Worm (Caenorhabditis elegans) whole organism, L4 larva: ENCODE data around the gene C09G4.4.

Experiments
- F37D6.2 ChIP-seq: sonication (generic microtip); optimal IDR thresholded peaks from 2 replicates; lab custom pipeline; 2016; ENCODE audit warnings: mild to moderate bottlenecking, missing genetic modification characterization, missing compliant biosample characterization
- F49E8.2 ChIP-seq: sonication (generic microtip); optimal IDR thresholded peaks from 2 replicates; lab custom pipeline; 2016; ENCODE audit warnings: missing compliant biosample characterization, mild to moderate bottlenecking, missing genetic modification characterization, borderline replicate concordance
- R02D3.7 ChIP-seq: fragments of 150-350 bp; sonication (generic microtip); optimal IDR thresholded peaks from 3 replicates; lab custom pipeline; 2014; ENCODE audit warnings: missing biosample characterization, missing genetic modification characterization
- Y105C5A.15 ChIP-seq: fragments of 200-800 bp; sonication (Bioruptor generic); IDR thresholded peaks from 2 replicates; pipeline ENCODE4 v1.3.6; 2022; ENCODE audit warnings: missing genetic modification characterization, missing compliant biosample characterization
- Y75B8A.6 ChIP-seq: fragments of 200-800 bp; sonication (Bioruptor generic); IDR thresholded peaks from 2 replicates; pipeline ENCODE4 v1.3.6; 2022; ENCODE audit warnings: missing genetic modification reagents, missing genetic modification characterization, missing compliant biosample characterization
- ZK546.5 ChIP-seq, 2 experiments: sonication (generic microtip); optimal IDR thresholded peaks; 2 replicates each; lab custom pipeline; 2017; ENCODE audit warnings: missing biosample characterization in 2 of 2, missing genetic modification characterization in 2 of 2
- aha-1 ChIP-seq: fragments of 150-350 bp; peaks from one replicate; lab custom pipeline; 2014; ENCODE audit warnings: missing biosample characterization, missing genetic modification characterization
- ama-1 ChIP-seq: fragments of 150-350 bp; optimal IDR thresholded peaks from 2 replicates; lab custom pipeline; 2014; ENCODE audit warnings: inconsistent platforms, mixed read lengths
- attf-4 ChIP-seq: sonication (generic microtip); optimal IDR thresholded peaks from 3 replicates; lab custom pipeline; 2017; ENCODE audit warnings: missing biosample characterization, missing genetic modification characterization
- ceh-32 ChIP-seq: sonication (generic microtip); optimal IDR thresholded peaks from 2 replicates; lab custom pipeline; 2016; ENCODE audit warnings: mild to moderate bottlenecking, missing genetic modification characterization, missing compliant biosample characterization; ENCODE audit not compliant: poor library complexity
- ceh-44 ChIP-seq: fragments of 200-800 bp; sonication (Bioruptor generic); IDR thresholded peaks from 2 replicates; pipeline ENCODE4 v1.3.6; 2022; ENCODE audit warnings: missing genetic modification reagents, missing genetic modification characterization, missing compliant biosample characterization
- ces-1 ChIP-seq: fragments of 150-350 bp; sonication (generic microtip); optimal IDR thresholded peaks from 4 replicates; lab custom pipeline; 2014; ENCODE audit warnings: missing biosample characterization, missing genetic modification reagents, missing genetic modification characterization
- cey-2 ChIP-seq: sonication (generic microtip); optimal IDR thresholded peaks from 3 replicates; lab custom pipeline; 2017; ENCODE audit warnings: missing genetic modification characterization, mild to moderate bottlenecking, missing compliant biosample characterization, antibody characterized with exemption, borderline replicate concordance; ENCODE audit not compliant: insufficient read depth
- dmd-6 ChIP-seq: fragments of 200-800 bp; sonication (Bioruptor generic); IDR thresholded peaks from 2 replicates; pipeline ENCODE4 v1.3.6; 2022; ENCODE audit warnings: missing genetic modification reagents, missing genetic modification characterization, missing compliant biosample characterization
- dmd-8 ChIP-seq: fragments of 200-800 bp; sonication (Bioruptor generic); IDR thresholded peaks from 2 replicates; pipeline ENCODE4 v1.3.6; 2022; ENCODE audit warnings: missing genetic modification characterization, missing compliant biosample characterization
- dmd-9 ChIP-seq: fragments of 200-800 bp; sonication (Bioruptor generic); IDR thresholded peaks from 2 replicates; pipeline ENCODE4 v1.3.6; 2022; ENCODE audit warnings: missing genetic modification reagents, missing genetic modification characterization, missing compliant biosample characterization
- dpl-1 ChIP-seq: fragments of 150-350 bp; optimal IDR thresholded peaks from 2 replicates; lab custom pipeline; 2014; ENCODE audit warnings: missing biosample characterization, missing genetic modification reagents, missing genetic modification characterization
- egl-43 ChIP-seq: fragments of 200-800 bp; sonication (Bioruptor generic); IDR thresholded peaks from 2 replicates; pipeline ENCODE4 v1.3.6; 2022; ENCODE audit warnings: missing genetic modification reagents, missing genetic modification characterization, missing compliant biosample characterization
- hlh-11 ChIP-seq: fragments of 200-800 bp; sonication (Bioruptor generic); optimal IDR thresholded peaks from 2 replicates; lab custom pipeline; 2018; ENCODE audit warnings: mild to moderate bottlenecking, missing genetic modification characterization, missing compliant biosample characterization
- hmg-1.1 ChIP-seq: fragments of 200-800 bp; sonication (Bioruptor generic); IDR thresholded peaks from 2 replicates; pipeline ENCODE4 v1.3.6; 2022; ENCODE audit warnings: missing genetic modification reagents, missing genetic modification characterization, missing compliant biosample characterization
- lim-7 ChIP-seq: fragments of 200-800 bp; sonication (Bioruptor generic); IDR thresholded peaks from 2 replicates; pipeline ENCODE4 v1.3.6; 2022; ENCODE audit warnings: missing genetic modification characterization, missing compliant biosample characterization
- lin-38 ChIP-seq: fragments of 200-800 bp; sonication (Bioruptor generic); IDR thresholded peaks from 2 replicates; pipeline ENCODE4 v1.3.6; 2022; ENCODE audit warnings: missing genetic modification reagents, missing genetic modification characterization, missing compliant biosample characterization
- lin-39 ChIP-seq: fragments of 150-350 bp; optimal IDR thresholded peaks from 2 replicates; lab custom pipeline; 2014; ENCODE audit warnings: missing biosample characterization, missing genetic modification reagents, missing genetic modification characterization
- madf-9 ChIP-seq: fragments of 200-800 bp; sonication (Bioruptor generic); conservative IDR thresholded peaks from 2 replicates; pipeline ENCODE4 v1.3.6; 2022; ENCODE audit warnings: missing genetic modification reagents, missing genetic modification characterization, missing compliant biosample characterization
- mdl-1 ChIP-seq, 2 experiments: fragments of 150-350 bp in 1 of 2; sonication (generic microtip) in 1 of 2; optimal IDR thresholded peaks; 2 replicates each; lab custom pipeline; 2014 to 2017; ENCODE audit warnings: missing biosample characterization in 2 of 2, missing genetic modification characterization in 2 of 2
- nhr-102 ChIP-seq: sonication (generic microtip); optimal IDR thresholded peaks from 2 replicates; lab custom pipeline; 2016; ENCODE audit warnings: mild to moderate bottlenecking, missing genetic modification characterization, moderate library complexity, missing compliant biosample characterization
- nhr-25 ChIP-seq: sonication (generic microtip); optimal IDR thresholded peaks from 2 replicates; lab custom pipeline; 2017; ENCODE audit warnings: missing genetic modification characterization, mild to moderate bottlenecking, missing compliant biosample characterization, antibody characterized with exemption, moderate library complexity, borderline replicate concordance; ENCODE audit not compliant: insufficient read depth
- nhr-6 ChIP-seq: fragments of 150-350 bp; optimal IDR thresholded peaks from 2 replicates; lab custom pipeline; 2014; ENCODE audit warnings: missing biosample characterization, missing genetic modification characterization
- nhr-77 ChIP-seq: fragments of 150-350 bp; optimal IDR thresholded peaks from 2 replicates; lab custom pipeline; 2014; ENCODE audit warnings: missing biosample characterization, missing genetic modification characterization
- pha-4 ChIP-seq, 2 experiments: fragments of 150-350 bp in 1 of 2; fragments of 200-800 bp in 1 of 2; sonication (Bioruptor generic) in 1 of 2; IDR thresholded peaks in 1 of 2; optimal IDR thresholded peaks in 1 of 2; 2 replicates each; pipeline versions ENCODE4 v1.3.6 to Lab custom; 2014 to 2022; ENCODE audit warnings: missing genetic modification characterization in 2 of 2, missing genetic modification reagents in 2 of 2, missing biosample characterization in 1 of 2, missing compliant biosample characterization in 1 of 2
- pqm-1 ChIP-seq: sonication (generic microtip); optimal IDR thresholded peaks from 2 replicates; lab custom pipeline; 2017; ENCODE audit warnings: missing biosample characterization, missing genetic modification characterization
- skn-1 ChIP-seq: fragments of 150-350 bp; optimal IDR thresholded peaks from 2 replicates; lab custom pipeline; 2014; ENCODE audit warnings: missing biosample characterization, missing genetic modification characterization
- snpc-4 ChIP-seq: fragments of 150-350 bp; optimal IDR thresholded peaks from 2 replicates; lab custom pipeline; 2014; ENCODE audit warnings: missing biosample characterization, missing genetic modification characterization
- tag-97 ChIP-seq: fragments of 200-800 bp; sonication (Bioruptor generic); IDR thresholded peaks from 2 replicates; pipeline ENCODE4 v1.3.6; 2022; ENCODE audit warnings: missing genetic modification characterization, missing compliant biosample characterization
- unc-130 ChIP-seq: sonication (generic microtip); optimal IDR thresholded peaks from 2 replicates; lab custom pipeline; 2016; ENCODE audit warnings: missing genetic modification reagents, missing genetic modification characterization, missing compliant biosample characterization
- unc-39 ChIP-seq: sonication (generic microtip); optimal IDR thresholded peaks from 2 replicates; lab custom pipeline; 2017; ENCODE audit warnings: missing biosample characterization, missing genetic modification characterization
- unc-62 ChIP-seq, 3 experiments: fragments of 150-350 bp in 1 of 3; sonication (generic microtip); optimal IDR thresholded peaks in 2 of 3; peaks in 1 of 3; 1 replicate in 1 of 3; 2 replicates in 2 of 3; lab custom pipeline; 2014 to 2017; ENCODE audit warnings: missing biosample characterization in 3 of 3, missing genetic modification characterization in 3 of 3, missing genetic modification reagents in 3 of 3, missing genotype in 1 of 3
- vab-7 ChIP-seq: fragments of 200-800 bp; sonication (Bioruptor generic); IDR thresholded peaks from 2 replicates; pipeline ENCODE4 v1.3.6; 2022; ENCODE audit warnings: missing genetic modification reagents, missing genetic modification characterization, missing compliant biosample characterization
- zip-11 ChIP-seq: fragments of 200-800 bp; sonication (Bioruptor generic); IDR thresholded peaks from 2 replicates; pipeline ENCODE4 v1.3.6; 2022; ENCODE audit warnings: missing genetic modification characterization, missing compliant biosample characterization
- ztf-7 ChIP-seq: fragments of 150-350 bp; optimal IDR thresholded peaks from 2 replicates; lab custom pipeline; 2014; ENCODE audit warnings: missing biosample characterization, missing genetic modification characterization

C09G4.4 gene

ce11 chrIV:8513619-8514018 is 840 bp downstream of the C09G4.4 start, which contains the start of gene cks-1:
Gene cks-1 (plus strand): TSS chrIV:8513919.
- TF ChIP-seq zip-11: no peak
- TF ChIP-seq Y75B8A.6: no peak
- TF ChIP-seq lim-7: no peak

DNA sequence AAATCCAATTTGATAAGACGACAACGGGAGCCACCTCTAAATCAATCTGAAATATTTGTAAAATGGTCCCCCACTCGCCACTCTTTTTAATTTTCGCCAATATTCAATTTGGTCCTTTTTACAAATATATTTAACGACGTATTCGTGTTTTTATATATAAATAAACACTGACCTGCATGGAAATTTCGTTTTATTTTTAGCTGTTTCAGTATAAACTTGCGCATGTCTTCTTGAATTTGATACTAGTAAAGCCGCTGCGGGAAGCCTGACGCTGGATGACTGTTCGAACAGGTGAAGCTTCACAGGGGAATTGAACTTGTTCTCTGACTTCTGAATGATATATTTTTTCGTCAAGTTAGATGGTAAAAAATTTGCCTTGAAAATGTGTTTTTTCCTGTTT is 1.8 kb downstream of the C09G4.4 start:
- no peak for TF ChIP-seq Y105C5A.15 (GFP tag; lab: Robert Waterston, UW)
- no peak for TF ChIP-seq attf-4
- 0 out of 2 replicates have a peak, but pooled peaks have one; percentile 16 for TF ChIP-seq lin-38
- TF ChIP-seq F49E8.2 (tag; lab: Kevin White, UChicago): peak; percentile 20
- TF ChIP-seq hlh-11 (tag; lab: Kevin White, UChicago): no peak
- no peak for TF ChIP-seq lin-39 (tag; lab: Kevin White, UChicago)
- no peak for TF ChIP-seq mdl-1 (tag; optimal IDR thresholded peaks at IDR 0.05; lab: Kevin White, UChicago)
- no peak for TF ChIP-seq nhr-102 (tag; lab: Kevin White, UChicago)

DNA sequence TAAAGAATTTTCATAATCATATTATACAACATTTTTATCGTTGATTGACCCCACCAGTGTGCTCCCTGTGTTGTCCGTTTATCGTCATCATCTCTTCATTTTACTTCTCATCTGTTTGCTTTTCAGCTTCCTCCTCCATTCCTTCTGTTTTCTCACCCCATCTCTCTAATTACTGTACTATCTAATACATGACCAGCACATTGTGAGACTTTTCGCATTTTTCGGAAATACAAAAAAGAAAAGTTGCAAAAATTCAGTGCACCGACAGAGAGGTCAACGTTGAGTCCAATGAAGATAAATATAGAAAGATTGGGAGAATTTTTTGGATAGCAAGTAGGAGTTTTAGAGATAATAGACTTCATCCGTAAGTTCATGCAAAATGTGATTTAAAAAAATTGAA is 7.2 kb downstream of the C09G4.4 start:
- TF ChIP-seq unc-62 (GFP tag; optimal IDR thresholded peaks at IDR 0.05 in 1 of 2; lab: Kevin White, UChicago): peak in 1 of 2 experiments; percentile 95
- no peak for TF ChIP-seq unc-62 (tag; optimal IDR thresholded peaks at IDR 0.05; lab: Kevin White, UChicago)
- no peak for TF ChIP-seq snpc-4 (tag; lab: Kevin White, UChicago)
- TF ChIP-seq, all 104 proteins: peak for 1

DNA sequence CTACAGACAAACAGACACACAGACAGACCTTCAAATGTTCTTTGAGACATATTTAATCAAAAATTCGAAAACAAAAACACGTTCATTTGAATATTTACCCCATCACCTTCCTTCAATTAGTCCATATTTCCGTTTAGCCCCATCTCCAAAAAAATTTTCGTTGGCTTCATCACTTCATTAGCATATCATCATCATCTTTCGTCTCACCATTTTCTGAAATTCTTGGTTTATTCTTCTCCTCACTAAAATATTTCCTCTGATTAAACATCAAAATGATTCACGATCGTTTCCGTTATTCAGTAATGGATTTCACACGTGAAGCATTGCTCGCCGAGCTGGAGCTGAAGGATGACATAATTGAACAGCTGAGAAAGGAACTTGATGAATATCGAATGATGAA is 7.8 kb downstream of the C09G4.4 start, which contains the start of gene pkg-2:
pkg-2 (plus strand) TSS at position 301 of the 400 bp plus-strand sequence.
- no peak for TF ChIP-seq mdl-1 (tag; optimal IDR thresholded peaks at IDR 0.05; lab: Kevin White, UChicago)

- TF ChIP-seq ceh-32: no peak
- TF ChIP-seq unc-130 (GFP tag; lab: Kevin White, UChicago): no peak
- peak in 1 of 2 experiments; percentile 96 for TF ChIP-seq unc-62 (GFP tag; optimal IDR thresholded peaks at IDR 0.05 in 1 of 2; lab: Kevin White, UChicago)
- no peak for TF ChIP-seq unc-62 (tag; optimal IDR thresholded peaks at IDR 0.05; lab: Kevin White, UChicago)
Observed at ce11 chrIV:8523981-8524380, 11.2 kb downstream of the C09G4.4 start.

DNA sequence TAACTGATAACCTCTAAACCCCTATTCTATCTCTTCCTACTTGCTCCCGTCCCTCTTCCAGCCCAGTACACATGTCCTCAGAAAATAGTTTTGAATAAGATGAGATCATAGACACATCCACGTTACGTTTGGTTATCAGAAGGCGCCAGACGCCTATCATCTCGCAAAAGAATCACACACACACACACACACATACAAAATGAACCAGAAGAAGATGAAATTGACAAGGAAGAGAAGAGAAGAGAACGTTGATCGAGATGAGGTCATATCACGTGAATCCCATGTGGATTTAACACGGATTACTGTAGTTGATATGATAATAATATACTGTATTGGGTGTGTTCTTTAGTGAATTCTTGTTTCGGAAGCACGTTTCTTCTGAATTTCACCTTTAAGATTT is 13.3 kb downstream of the C09G4.4 start:
- TF ChIP-seq ceh-32 (no peak), pqm-1 (tag; lab: Kevin White, UChicago) (no peak), dmd-8 (GFP tag; lab: Robert Waterston, UW) (no peak), unc-39 (tag; lab: Kevin White, UChicago) (no peak), ZK546.5 (tag; optimal IDR thresholded peaks at IDR 0.05; lab: Kevin White, UChicago) (no peak), cey-2 (tag; lab: Kevin White, UChicago) (no peak), nhr-25 (tag; lab: Kevin White, UChicago) (no peak), vab-7 (GFP tag; lab: Robert Waterston, UW) (no peak), pha-4 (GFP tag; IDR thresholded peaks at IDR 0.05; lab: Robert Waterston, UW) (no peak), pha-4 (tag; optimal IDR thresholded peaks at IDR 0.05; lab: Kevin White, UChicago) (no peak), hmg-1.1 (no peak), Y75B8A.6 (no peak), madf-9 (GFP tag; lab: Robert Waterston, UW) (no peak), aha-1 (tag; lab: Kevin White, UChicago) (peak; percentile 35), unc-62 (GFP tag; optimal IDR thresholded peaks at IDR 0.05 in 1 of 2; lab: Kevin White, UChicago) (peak in 1 of 2 experiments; percentile 98), unc-62 (tag; optimal IDR thresholded peaks at IDR 0.05; lab: Kevin White, UChicago) (no peak), ztf-7 (tag; lab: Kevin White, UChicago) (no peak), ceh-44 (no peak), nhr-6 (tag; lab: Kevin White, UChicago) (no peak), dmd-6 (GFP tag; lab: Robert Waterston, UW) (peak; percentile 70), dpl-1 (GFP tag; lab: Kevin White, UChicago) (no peak), nhr-77 (tag; lab: Kevin White, UChicago) (no peak), ama-1 (no peak), dmd-9 (no peak), skn-1 (tag; lab: Kevin White, UChicago) (no peak), egl-43 (GFP tag; lab: Robert Waterston, UW) (no peak), ces-1 (no peak), R02D3.7 (tag; lab: Kevin White, UChicago) (no peak), F37D6.2 (no peak), tag-97 (GFP tag; lab: Robert Waterston, UW) (no peak)
